Worm (Caenorhabditis elegans): ENCODE data around the gene C16B8.2.

- TF ChIP-seq pax-1 (tag; optimal IDR thresholded peaks at IDR 0.05) (no peak), C38D4.7 (GFP tag; optimal IDR thresholded peaks at IDR 0.05) (no peak), dve-1 (tag; optimal IDR thresholded peaks at IDR 0.05) (no peak)
Measured at ce11 chrX:3957475-3958204, 8.6 kb downstream of the C16B8.2 start.

Data from whole organism, late embryonic.